Worm (Caenorhabditis elegans) whole organism, L2 larva: Measurements from ENCODE around the gene clp-10.

ENCODE experiments used
- F13H6.1 ChIP-seq: sonication (generic microtip); optimal IDR thresholded peaks from 2 replicates; lab custom pipeline; 2016; ENCODE audit warnings: missing genetic modification characterization, missing compliant biosample characterization
- R02D3.7 ChIP-seq: fragments of 150-350 bp; optimal IDR thresholded peaks from 2 replicates; lab custom pipeline; 2014; ENCODE audit warnings: missing biosample characterization, missing genetic modification characterization
- Y55F3AM.14 ChIP-seq: fragments of 200-800 bp; sonication (Bioruptor generic); optimal IDR thresholded peaks from 2 replicates; lab custom pipeline; 2018; ENCODE audit warnings: mild to moderate bottlenecking, missing genetic modification characterization, missing compliant biosample characterization
- alr-1 ChIP-seq: fragments of 150-350 bp; optimal IDR thresholded peaks from 2 replicates; lab custom pipeline; 2014; ENCODE audit warnings: missing biosample characterization, missing genetic modification characterization
- aly-2 ChIP-seq: fragments of 150-350 bp; optimal IDR thresholded peaks from 2 replicates; lab custom pipeline; 2014; ENCODE audit warnings: missing biosample characterization, missing genetic modification characterization
- ama-1 ChIP-seq: fragments of 150-350 bp; optimal IDR thresholded peaks from 2 replicates; lab custom pipeline; 2018; ENCODE audit warnings: inconsistent platforms
- blmp-1 ChIP-seq: sonication (generic microtip); optimal IDR thresholded peaks from 2 replicates; lab custom pipeline; 2017; ENCODE audit warnings: missing genetic modification characterization, mild to moderate bottlenecking, missing compliant biosample characterization, antibody characterized with exemption, moderate library complexity; ENCODE audit not compliant: insufficient read depth
- ceh-16 ChIP-seq: fragments of 150-350 bp; optimal IDR thresholded peaks from 2 replicates; lab custom pipeline; 2014; ENCODE audit warnings: missing biosample characterization, missing genetic modification characterization
- crh-2 ChIP-seq: sonication (generic microtip); optimal IDR thresholded peaks from 2 replicates; lab custom pipeline; 2017; ENCODE audit warnings: missing biosample characterization, missing genetic modification characterization
- dmd-4 ChIP-seq: sonication (generic microtip); optimal IDR thresholded peaks from 2 replicates; lab custom pipeline; 2017; ENCODE audit warnings: missing biosample characterization, missing genetic modification characterization
- egl-27 ChIP-seq: sonication (generic microtip); optimal IDR thresholded peaks from 3 replicates; lab custom pipeline; 2017; ENCODE audit warnings: missing biosample characterization, missing genetic modification reagents, missing genetic modification characterization
- elt-3 ChIP-seq: sonication (generic microtip); optimal IDR thresholded peaks from 2 replicates; lab custom pipeline; 2017; ENCODE audit warnings: missing biosample characterization, missing genetic modification characterization
- fos-1 ChIP-seq: fragments of 150-350 bp; optimal IDR thresholded peaks from 2 replicates; lab custom pipeline; 2014; ENCODE audit warnings: missing biosample characterization, missing genetic modification characterization
- gmeb-1 ChIP-seq: fragments of 150-350 bp; optimal IDR thresholded peaks from 2 replicates; lab custom pipeline; 2014; ENCODE audit warnings: missing biosample characterization, missing genetic modification characterization
- lin-11 ChIP-seq: fragments of 150-350 bp; sonication (generic microtip); optimal IDR thresholded peaks from 2 replicates; lab custom pipeline; 2014; ENCODE audit warnings: missing biosample characterization, missing genetic modification characterization, inconsistent platforms, mixed read lengths
- lsy-2 ChIP-seq, 2 experiments: fragments of 150-350 bp in 1 of 2; sonication (generic microtip) in 1 of 2; optimal IDR thresholded peaks; 2 replicates each; lab custom pipeline; 2014 to 2017; ENCODE audit warnings: missing biosample characterization in 2 of 2, missing genetic modification characterization in 2 of 2
- mdl-1 ChIP-seq, 2 experiments: fragments of 150-350 bp in 1 of 2; sonication (generic microtip) in 1 of 2; optimal IDR thresholded peaks; 2 replicates each; lab custom pipeline; 2017; ENCODE audit warnings: missing biosample characterization in 2 of 2, missing genetic modification characterization in 2 of 2
- nhr-10 ChIP-seq: sonication (generic microtip); optimal IDR thresholded peaks from 2 replicates; lab custom pipeline; 2017; ENCODE audit warnings: missing biosample characterization, missing genetic modification characterization
- nhr-11 ChIP-seq: fragments of 150-350 bp; optimal IDR thresholded peaks from 2 replicates; lab custom pipeline; 2014; ENCODE audit warnings: missing biosample characterization, missing genetic modification characterization
- nhr-12 ChIP-seq: fragments of 150-350 bp; optimal IDR thresholded peaks from 2 replicates; lab custom pipeline; 2014; ENCODE audit warnings: missing biosample characterization, missing genetic modification characterization
- nhr-129 ChIP-seq: fragments of 150-350 bp; optimal IDR thresholded peaks from 2 replicates; lab custom pipeline; 2014; ENCODE audit warnings: missing biosample characterization, missing genetic modification characterization
- nhr-21 ChIP-seq: fragments of 150-350 bp; optimal IDR thresholded peaks from 2 replicates; lab custom pipeline; 2014; ENCODE audit warnings: missing biosample characterization, missing genetic modification characterization
- nhr-23 ChIP-seq: fragments of 150-350 bp; optimal IDR thresholded peaks from 2 replicates; lab custom pipeline; 2014; ENCODE audit warnings: missing biosample characterization, missing genetic modification reagents, missing genetic modification characterization
- nhr-237 ChIP-seq: fragments of 150-350 bp; optimal IDR thresholded peaks from 2 replicates; lab custom pipeline; 2014; ENCODE audit warnings: missing biosample characterization, missing genetic modification characterization
- nhr-25 ChIP-seq: fragments of 150-350 bp; sonication (generic microtip); optimal IDR thresholded peaks from 3 replicates; lab custom pipeline; 2014; ENCODE audit warnings: missing biosample characterization, missing genetic modification characterization
- nhr-6 ChIP-seq: fragments of 150-350 bp; optimal IDR thresholded peaks from 2 replicates; lab custom pipeline; 2014; ENCODE audit warnings: missing biosample characterization, missing genetic modification characterization
- nhr-77 ChIP-seq: fragments of 150-350 bp; optimal IDR thresholded peaks from 2 replicates; lab custom pipeline; 2014; ENCODE audit warnings: missing biosample characterization, missing genetic modification characterization
- sem-4 ChIP-seq: fragments of 150-350 bp; optimal IDR thresholded peaks from 2 replicates; lab custom pipeline; 2014; ENCODE audit warnings: missing biosample characterization, missing genetic modification reagents, missing genetic modification characterization
- sma-3 ChIP-seq: sonication (generic microtip); optimal IDR thresholded peaks from 2 replicates; lab custom pipeline; 2016; ENCODE audit warnings: missing genetic modification reagents, missing genetic modification characterization, missing compliant biosample characterization
- sma-9 ChIP-seq, 2 experiments: fragments of 150-350 bp in 1 of 2; sonication (generic microtip) in 1 of 2; optimal IDR thresholded peaks; 2 replicates each; lab custom pipeline; 2014 to 2016; ENCODE audit warnings: missing genetic modification characterization in 2 of 2, mild to moderate bottlenecking in 1 of 2, missing biosample characterization in 1 of 2, missing compliant biosample characterization in 1 of 2, missing genetic modification reagents in 1 of 2, moderate library complexity in 1 of 2
- snpc-4 ChIP-seq: fragments of 150-350 bp; optimal IDR thresholded peaks from 2 replicates; lab custom pipeline; 2014; ENCODE audit warnings: missing biosample characterization, missing genetic modification characterization
- unc-39 ChIP-seq: fragments of 150-350 bp; optimal IDR thresholded peaks from 2 replicates; lab custom pipeline; 2014; ENCODE audit warnings: missing biosample characterization, missing genetic modification characterization
- unc-62 ChIP-seq: fragments of 150-350 bp; optimal IDR thresholded peaks from 2 replicates; lab custom pipeline; 2014; ENCODE audit warnings: missing biosample characterization, missing genetic modification reagents, missing genetic modification characterization
- zag-1 ChIP-seq: fragments of 150-350 bp; optimal IDR thresholded peaks from 2 replicates; lab custom pipeline; 2014; ENCODE audit warnings: missing biosample characterization, missing genetic modification characterization
- ztf-11 ChIP-seq: sonication (generic microtip); optimal IDR thresholded peaks from 2 replicates; lab custom pipeline; 2017; ENCODE audit warnings: missing biosample characterization, missing genetic modification characterization

clp-10 gene

DNA sequence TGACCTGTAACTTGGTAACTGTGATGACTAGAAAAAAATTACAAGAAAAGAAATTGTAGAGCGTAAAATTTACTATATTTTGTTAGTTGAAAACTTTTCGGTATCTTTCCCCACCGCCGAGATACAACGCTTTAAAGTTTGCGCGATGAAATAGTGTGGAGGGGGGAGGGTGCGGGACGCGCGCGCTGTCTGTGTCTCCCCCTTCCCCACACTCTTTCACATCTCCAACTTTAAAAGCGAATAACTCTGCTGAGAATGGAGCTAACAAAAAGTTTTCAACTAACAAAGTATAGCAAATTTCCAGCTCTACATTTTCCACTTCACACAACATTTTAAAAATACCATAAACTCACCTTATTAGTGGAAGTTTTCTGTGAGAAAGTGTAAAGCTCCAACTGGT is 20.5 kb downstream of the clp-10 start:
- TF ChIP-seq sem-4 (tag; lab: Kevin White, UChicago) (no peak), nhr-6 (no peak), unc-62 (no peak), egl-27 (tag; lab: Kevin White, UChicago) (no peak), nhr-23 (tag; lab: Kevin White, UChicago) (no peak), dmd-4 (no peak), unc-39 (no peak), nhr-77 (tag; lab: Kevin White, UChicago) (no peak), ama-1 (lab: Kevin White, UChicago) (no peak), nhr-21 (tag; lab: Kevin White, UChicago) (no peak), mdl-1 (tag; optimal IDR thresholded peaks at IDR 0.05; lab: Kevin White, UChicago) (no peak), nhr-129 (tag; lab: Kevin White, UChicago) (no peak), lsy-2 (tag; optimal IDR thresholded peaks at IDR 0.05; lab: Kevin White, UChicago) (no peak)

ce11 chrIII:16797-17196 is 21.2 kb downstream of the clp-10 start:
- TF ChIP-seq sma-9 (GFP tag; optimal IDR thresholded peaks at IDR 0.05; lab: Kevin White, UChicago) = no peak
- no peak for TF ChIP-seq sma-9 (tag; optimal IDR thresholded peaks at IDR 0.05; lab: Kevin White, UChicago)
- no peak for TF ChIP-seq R02D3.7
- TF ChIP-seq aly-2 (tag; lab: Kevin White, UChicago) = no peak
- no peak for TF ChIP-seq snpc-4 (tag; lab: Kevin White, UChicago)
- no peak for TF ChIP-seq nhr-237 (tag; lab: Kevin White, UChicago)
- no peak for TF ChIP-seq blmp-1 (tag; lab: Kevin White, UChicago)
- no peak for TF ChIP-seq nhr-23 (tag; lab: Kevin White, UChicago)
- no peak for TF ChIP-seq alr-1 (tag; lab: Kevin White, UChicago)
- TF ChIP-seq crh-2 (tag; lab: Kevin White, UChicago) = no peak
- TF ChIP-seq nhr-12 (tag; lab: Kevin White, UChicago) = no peak
- no peak for TF ChIP-seq nhr-129 (tag; lab: Kevin White, UChicago)
- no peak for TF ChIP-seq nhr-25
- TF ChIP-seq zag-1 (tag; lab: Kevin White, UChicago) = no peak
- no peak for TF ChIP-seq nhr-10 (tag; lab: Kevin White, UChicago)
- no peak for TF ChIP-seq F13H6.1 (tag; lab: Kevin White, UChicago)

ce11 chrIII:15224-15822 is 22.7 kb downstream of the clp-10 start, which contains the start of gene H10E21.1:
H10E21.1 (plus strand) TSS chrIII:15772.
- TF ChIP-seq ama-1 (lab: Kevin White, UChicago) = no peak
- TF ChIP-seq lsy-2 (tag; optimal IDR thresholded peaks at IDR 0.05; lab: Kevin White, UChicago) = no peak
- TF ChIP-seq sma-3 (GFP tag; lab: Kevin White, UChicago) = peak; percentile 31
- TF ChIP-seq ceh-16 = no peak
- no peak for TF ChIP-seq zag-1 (tag; lab: Kevin White, UChicago)
- TF ChIP-seq fos-1 (tag; lab: Kevin White, UChicago) = peak; percentile 95
- TF ChIP-seq aly-2 (tag; lab: Kevin White, UChicago) = no peak
- TF ChIP-seq elt-3 (tag; lab: Kevin White, UChicago) = no peak
- no peak for TF ChIP-seq F13H6.1 (tag; lab: Kevin White, UChicago)
- no peak for TF ChIP-seq Y55F3AM.14 (GFP tag; lab: Kevin White, UChicago)
- TF ChIP-seq sma-9 (GFP tag; optimal IDR thresholded peaks at IDR 0.05; lab: Kevin White, UChicago) = peak; percentile 17
- no peak for TF ChIP-seq sma-9 (tag; optimal IDR thresholded peaks at IDR 0.05; lab: Kevin White, UChicago)
- TF ChIP-seq nhr-11 (tag; lab: Kevin White, UChicago) = no peak
- TF ChIP-seq nhr-77 (tag; lab: Kevin White, UChicago) = no peak
- TF ChIP-seq gmeb-1 = peak; percentile 50
- TF ChIP-seq ztf-11 (tag; lab: Kevin White, UChicago) = no peak
- no peak for TF ChIP-seq R02D3.7
- TF ChIP-seq crh-2 (tag; lab: Kevin White, UChicago) = peak; percentile 60
- TF ChIP-seq nhr-25 = peak; percentile 59
- TF ChIP-seq lin-11 (tag; lab: Kevin White, UChicago) = no peak

ce11 chrIII:14671-15070 is 23.3 kb downstream of the clp-10 start, which contains the start of gene nhr-80:
nhr-80 (minus strand) TSS chrIII:14869.
- TF ChIP-seq nhr-25 = no peak
- TF ChIP-seq zag-1 (tag; lab: Kevin White, UChicago) = no peak
- peak; percentile 78 for TF ChIP-seq fos-1 (tag; lab: Kevin White, UChicago)
- peak; percentile 67 for TF ChIP-seq crh-2 (tag; lab: Kevin White, UChicago)
- TF ChIP-seq sma-3 (GFP tag; lab: Kevin White, UChicago) = peak; percentile 32
- TF ChIP-seq sma-9 (GFP tag; optimal IDR thresholded peaks at IDR 0.05; lab: Kevin White, UChicago) = peak; percentile 63
- TF ChIP-seq sma-9 (tag; optimal IDR thresholded peaks at IDR 0.05; lab: Kevin White, UChicago) = no peak
